Fruit fly (Drosophila melanogaster) whole organism, embryonic: ENCODE results near the gene gkt.

Experiments
- Asciz ChIP-seq: fragments of 200-800 bp; sonication (Bioruptor generic); optimal IDR thresholded peaks from 2 replicates; lab custom pipeline; 2017; ENCODE audit warnings: missing biosample characterization, mild to moderate bottlenecking, missing genetic modification characterization, missing genetic modification reagents
- BEAF-32 ChIP-seq: fragments of 200-800 bp; sonication (Bioruptor generic); optimal IDR thresholded peaks from 3 replicates; lab custom pipeline; 2017; ENCODE audit warnings: missing biosample characterization, missing genetic modification characterization, mild to moderate bottlenecking, moderate library complexity, missing genetic modification reagents
- Blimp-1 ChIP-seq: fragments of 200-800 bp; sonication (Bioruptor generic); optimal IDR thresholded peaks from 3 replicates; lab custom pipeline; 2018; ENCODE audit warnings: missing biosample characterization, missing genetic modification characterization, mild to moderate bottlenecking, moderate library complexity, missing genetic modification reagents
- C15 ChIP-seq: fragments of 200-800 bp; sonication (Bioruptor generic); IDR thresholded peaks from 3 replicates; pipeline ENCODE4 v1.3.6; 2022; ENCODE audit warnings: missing biosample characterization, missing genetic modification characterization
- CG12219 ChIP-seq: fragments of 200-800 bp; sonication (Bioruptor generic); optimal IDR thresholded peaks from 3 replicates; lab custom pipeline; 2018; ENCODE audit warnings: missing biosample characterization, mild to moderate bottlenecking, missing genetic modification characterization
- CG13894 ChIP-seq: fragments of 200-800 bp; sonication (Bioruptor generic); optimal IDR thresholded peaks from 3 replicates; lab custom pipeline; 2018; ENCODE audit warnings: missing biosample characterization, mild to moderate bottlenecking, missing genetic modification characterization, moderate library complexity
- CG14667 ChIP-seq: fragments of 200-800 bp; sonication (Bioruptor generic); IDR thresholded peaks from 2 replicates; pipeline ENCODE4 v1.3.6; 2022; ENCODE audit warnings: missing biosample characterization, missing genetic modification characterization
- CG15479 ChIP-seq: fragments of 200-800 bp; sonication (Bioruptor generic); optimal IDR thresholded peaks from 3 replicates; lab custom pipeline; 2019; ENCODE audit warnings: missing biosample characterization, mild to moderate bottlenecking, missing genetic modification characterization, moderate library complexity
- CG17912 ChIP-seq: fragments of 200-800 bp; sonication (Bioruptor generic); optimal IDR thresholded peaks from 2 replicates; lab custom pipeline; 2018; ENCODE audit warnings: missing biosample characterization, mild to moderate bottlenecking, missing genetic modification characterization
- CG2199 ChIP-seq: fragments of 200-800 bp; sonication (Bioruptor generic); IDR thresholded peaks from 3 replicates; pipeline ENCODE4 v1.3.6; 2022; ENCODE audit warnings: missing biosample characterization, missing genetic modification characterization
- CG30431 ChIP-seq: fragments of 200-800 bp; sonication (Bioruptor generic); optimal IDR thresholded peaks from 2 replicates; lab custom pipeline; 2017; ENCODE audit warnings: missing biosample characterization, missing genetic modification characterization
- CG3407 ChIP-seq: fragments of 200-800 bp; sonication (Bioruptor generic); optimal IDR thresholded peaks from 2 replicates; lab custom pipeline; 2018; ENCODE audit warnings: missing biosample characterization, mild to moderate bottlenecking, missing genetic modification characterization
- CG34422 ChIP-seq: fragments of 200-800 bp; sonication (Bioruptor generic); IDR thresholded peaks from 3 replicates; pipeline ENCODE4 v1.3.6; 2022; ENCODE audit warnings: missing biosample characterization, missing genetic modification characterization
- CG6689 ChIP-seq: fragments of 200-800 bp; sonication (Bioruptor generic); IDR thresholded peaks from 2 replicates; pipeline ENCODE4 v1.3.6; 2022; ENCODE audit warnings: missing biosample characterization, missing genetic modification characterization
- CG8359 ChIP-seq: fragments of 200-800 bp; sonication (Bioruptor generic); optimal IDR thresholded peaks from 2 replicates; lab custom pipeline; 2017; ENCODE audit warnings: missing biosample characterization, mild to moderate bottlenecking, missing genetic modification characterization, borderline replicate concordance
- CTCF ChIP-seq: fragments of 200-800 bp; sonication (Bioruptor generic); optimal IDR thresholded peaks from 2 replicates; lab custom pipeline; 2017; ENCODE audit warnings: missing biosample characterization, mild to moderate bottlenecking, missing genetic modification characterization, moderate library complexity
- CoRest ChIP-seq: fragments of 200-800 bp; sonication (Bioruptor generic); optimal IDR thresholded peaks from 3 replicates; lab custom pipeline; 2018; ENCODE audit warnings: missing biosample characterization, mild to moderate bottlenecking, missing genetic modification characterization, moderate library complexity
- Drgx ChIP-seq: fragments of 200-800 bp; sonication (Bioruptor generic); IDR thresholded peaks from 2 replicates; pipeline ENCODE4 v1.3.6; 2022; ENCODE audit warnings: missing biosample characterization, missing genetic modification characterization
- Ets65A ChIP-seq: fragments of 200-800 bp; sonication (Bioruptor generic); peaks from one replicate; lab custom pipeline; 2016; ENCODE audit warnings: missing biosample characterization, missing genetic modification characterization
- MESR4 ChIP-seq: fragments of 200-800 bp; sonication (Bioruptor generic); optimal IDR thresholded peaks from 2 replicates; lab custom pipeline; 2018; ENCODE audit warnings: missing biosample characterization, mild to moderate bottlenecking, missing genetic modification characterization, moderate library complexity
- Nf-YB ChIP-seq: fragments of 200-800 bp; sonication (Bioruptor generic); optimal IDR thresholded peaks from 3 replicates; lab custom pipeline; 2019; ENCODE audit warnings: missing biosample characterization, mild to moderate bottlenecking, missing genetic modification characterization, moderate library complexity
- Oaz ChIP-seq: fragments of 200-800 bp; sonication (Bioruptor generic); IDR thresholded peaks from 2 replicates; pipeline ENCODE4 v1.3.6; 2022; ENCODE audit warnings: missing biosample characterization, missing genetic modification characterization
- Opbp ChIP-seq: fragments of 200-800 bp; sonication (Bioruptor generic); IDR thresholded peaks from 3 replicates; pipeline ENCODE4 v1.3.6; 2022; ENCODE audit warnings: missing biosample characterization, missing genetic modification characterization; ENCODE audit not compliant: partially characterized antibody
- Ravus ChIP-seq: fragments of 200-800 bp; sonication (Bioruptor generic); IDR thresholded peaks from 2 replicates; pipeline ENCODE4 v1.3.6; 2022; ENCODE audit warnings: missing biosample characterization, missing genetic modification characterization
- Sox102F ChIP-seq: fragments of 200-800 bp; sonication (Bioruptor generic); optimal IDR thresholded peaks from 2 replicates; lab custom pipeline; 2018; ENCODE audit warnings: missing biosample characterization, mild to moderate bottlenecking, missing genetic modification characterization, moderate library complexity
- Trl ChIP-seq, 3 experiments: fragments of >200 bp in 2 of 3; fragments of 200-800 bp in 1 of 3; sonication (Bioruptor generic) in 1 of 3; optimal IDR thresholded peaks; 2 replicates in 1 of 3; 3 replicates in 2 of 3; lab custom pipeline; 2016 to 2017; ENCODE audit warnings: missing biosample characterization in 1 of 3, missing genetic modification characterization in 1 of 3
- Xrp1 ChIP-seq: fragments of 200-800 bp; sonication (Bioruptor generic); IDR thresholded peaks from 2 replicates; pipeline ENCODE4 v1.3.6; 2022; ENCODE audit warnings: missing biosample characterization, missing genetic modification characterization
- bcd ChIP-seq: fragments of 200-800 bp; sonication (Bioruptor generic); optimal IDR thresholded peaks from 2 replicates; lab custom pipeline; 2017; ENCODE audit warnings: missing biosample characterization, mild to moderate bottlenecking, missing genetic modification characterization
- bsh ChIP-seq, 2 experiments: fragments of 200-800 bp; sonication (Bioruptor generic); optimal IDR thresholded peaks; 2 replicates each; lab custom pipeline; 2017 to 2018; ENCODE audit warnings: mild to moderate bottlenecking in 2 of 2, missing biosample characterization in 2 of 2, missing genetic modification characterization in 2 of 2, moderate library complexity in 1 of 2
- crol ChIP-seq: fragments of 200-800 bp; sonication (Bioruptor generic); IDR thresholded peaks from 2 replicates; pipeline ENCODE4 v1.3.6; 2022; ENCODE audit warnings: missing biosample characterization, missing genetic modification characterization
- eyg ChIP-seq: fragments of 200-800 bp; sonication (Bioruptor generic); optimal IDR thresholded peaks from 3 replicates; lab custom pipeline; 2016; ENCODE audit warnings: missing biosample characterization, missing genetic modification characterization
- fd96Cb ChIP-seq: fragments of 200-800 bp; sonication (Bioruptor generic); optimal IDR thresholded peaks from 2 replicates; lab custom pipeline; 2018; ENCODE audit warnings: missing biosample characterization, mild to moderate bottlenecking, missing genetic modification characterization, moderate library complexity
- gcm ChIP-seq: fragments of 200-800 bp; sonication (Bioruptor generic); optimal IDR thresholded peaks from 2 replicates; lab custom pipeline; 2019; ENCODE audit warnings: missing biosample characterization, mild to moderate bottlenecking, missing genetic modification characterization, moderate library complexity
- gem ChIP-seq: fragments of 200-800 bp; sonication (Bioruptor generic); optimal IDR thresholded peaks from 2 replicates; lab custom pipeline; 2019; ENCODE audit warnings: missing biosample characterization, mild to moderate bottlenecking, missing genetic modification characterization, moderate library complexity
- hkb ChIP-seq, 2 experiments: fragments of 200-800 bp in 1 of 2; fragments of >200 bp in 1 of 2; sonication (Bioruptor generic) in 1 of 2; IDR thresholded peaks in 1 of 2; optimal IDR thresholded peaks in 1 of 2; 2 replicates each; pipeline versions ENCODE4 v1.3.6 to Lab custom; 2017 to 2022; ENCODE audit warnings: missing biosample characterization in 1 of 2, missing genetic modification characterization in 1 of 2
- knrl ChIP-seq: fragments of 200-800 bp; sonication (Bioruptor generic); IDR thresholded peaks from 3 replicates; pipeline ENCODE4 v1.3.6; 2022; ENCODE audit warnings: missing biosample characterization, missing genetic modification characterization; ENCODE audit not compliant: partially characterized antibody
- lbe ChIP-seq: fragments of 200-800 bp; sonication (Bioruptor generic); optimal IDR thresholded peaks from 2 replicates; lab custom pipeline; 2016; ENCODE audit warnings: missing biosample characterization, mild to moderate bottlenecking, missing genetic modification characterization
- nerfin-2 ChIP-seq: fragments of 200-800 bp; sonication (Bioruptor generic); IDR thresholded peaks from 2 replicates; pipeline ENCODE4 v1.3.6; 2022; ENCODE audit warnings: missing biosample characterization, missing genetic modification characterization; ENCODE audit not compliant: partially characterized antibody
- nom ChIP-seq: fragments of 200-800 bp; sonication (Bioruptor generic); optimal IDR thresholded peaks from 2 replicates; lab custom pipeline; 2017; ENCODE audit warnings: missing biosample characterization, missing genetic modification characterization, mild to moderate bottlenecking, moderate library complexity, missing genetic modification reagents
- sc ChIP-seq, 3 experiments: fragments of >200 bp in 2 of 3; fragments of 200-800 bp in 1 of 3; sonication (Bioruptor generic) in 1 of 3; optimal IDR thresholded peaks; 2 replicates in 2 of 3; 3 replicates in 1 of 3; lab custom pipeline; 2017; ENCODE audit warnings: mild to moderate bottlenecking in 1 of 3, missing biosample characterization in 1 of 3, missing genetic modification characterization in 1 of 3, missing genetic modification reagents in 1 of 3
- sens ChIP-seq: fragments of 200-800 bp; sonication (Bioruptor generic); peaks from one replicate; lab custom pipeline; 2016; ENCODE audit warnings: missing biosample characterization, missing genetic modification characterization
- sim ChIP-seq: fragments of 200-800 bp; sonication (Bioruptor generic); IDR thresholded peaks from 2 replicates; pipeline ENCODE4 v1.3.6; 2022; ENCODE audit warnings: missing biosample characterization, missing genetic modification characterization
- sna ChIP-seq: fragments of 200-800 bp; sonication (Bioruptor generic); IDR thresholded peaks from 2 replicates; pipeline ENCODE4 v1.3.6; 2022; ENCODE audit warnings: missing biosample characterization, missing genetic modification characterization; ENCODE audit not compliant: partially characterized antibody
- tgo ChIP-seq: fragments of 200-800 bp; sonication (Bioruptor generic); IDR thresholded peaks from 3 replicates; pipeline ENCODE4 v1.3.6; 2022; ENCODE audit warnings: missing biosample characterization, missing genetic modification characterization
- zfh1 ChIP-seq: fragments of 200-800 bp; sonication (Bioruptor generic); IDR thresholded peaks from 3 replicates; pipeline ENCODE4 v1.3.6; 2022; ENCODE audit warnings: missing biosample characterization, missing genetic modification characterization

gkt gene

dm6 chr2L:3148959-3149591 lies 10.7 kb upstream of the gkt start (continued):
- TF ChIP-seq CG2199 (GFP tag; lab: Robert Waterston, UW), result no peak
- no peak for TF ChIP-seq sna
- TF ChIP-seq tgo (GFP tag; lab: Robert Waterston, UW), result no peak
- TF ChIP-seq CG13894, result no peak
- TF ChIP-seq CG8359, result peak; percentile 27
- TF ChIP-seq Opbp (GFP tag; lab: Robert Waterston, UW), result no peak
- no peak for TF ChIP-seq Ravus (GFP tag; lab: Robert Waterston, UW)
- no peak for TF ChIP-seq CG6689 (GFP tag; lab: Robert Waterston, UW)
- peak in 1 of 2 experiments; percentile 0 for TF ChIP-seq bsh (GFP tag; optimal IDR thresholded peaks at IDR 0.05; lab: Kevin White, UChicago)
- TF ChIP-seq CG30431 (GFP tag; lab: Kevin White, UChicago), result no peak
- TF ChIP-seq zfh1, result peak; percentile 40; the same call in 1 of the 3 replicates
- no peak for TF ChIP-seq nerfin-2
- TF ChIP-seq hkb (optimal IDR thresholded peaks at IDR 0.05; lab: Kevin White, UChicago), result no peak
- 0 out of 2 replicates have a peak, but pooled peaks have one; percentile 30 for TF ChIP-seq hkb (GFP tag; IDR thresholded peaks at IDR 0.05; lab: Robert Waterston, UW)
- TF ChIP-seq lbe (GFP tag; lab: Kevin White, UChicago), result no peak
- TF ChIP-seq Oaz, result no peak
- no peak for TF ChIP-seq crol (GFP tag; lab: Robert Waterston, UW)
- TF ChIP-seq Xrp1 (GFP tag; lab: Robert Waterston, UW), result peak; percentile 42; the same call in 1 of the 2 replicates
- no peak for TF ChIP-seq Sox102F
- TF ChIP-seq sc (optimal IDR thresholded peaks at IDR 0.05; lab: Kevin White, UChicago), result no peak
- TF ChIP-seq sc (GFP tag; optimal IDR thresholded peaks at IDR 0.05; lab: Kevin White, UChicago), result no peak
- TF ChIP-seq gcm, result peak; percentile 42
- TF ChIP-seq Asciz (GFP tag; lab: Kevin White, UChicago), result peak; percentile 7
- TF ChIP-seq C15 (GFP tag; lab: Robert Waterston, UW), result no peak
- TF ChIP-seq Drgx (GFP tag; lab: Robert Waterston, UW), result peak; percentile 39; the same call in 1 of the 2 replicates
- no peak for TF ChIP-seq knrl
- no peak for TF ChIP-seq Nf-YB (GFP tag; lab: Kevin White, UChicago)
- TF ChIP-seq CTCF (GFP tag; lab: Kevin White, UChicago), result no peak
- TF ChIP-seq, all 482 proteins: peak for 18

- TF ChIP-seq sens (GFP tag; lab: Kevin White, UChicago) (peak; percentile 58), Ets65A (GFP tag; lab: Kevin White, UChicago) (peak; percentile 75), BEAF-32 (GFP tag; lab: Kevin White, UChicago) (no peak)
Measured at dm6 chr2L:3151657-3152056, 8.1 kb upstream of the gkt start.

dm6 chr2L:3152696-3153613 lies 6.8 kb upstream of the gkt start:
- TF ChIP-seq MESR4 (GFP tag; lab: Kevin White, UChicago) (peak; percentile 30), CoRest (tag; lab: Kevin White, UChicago) (peak; percentile 94), CG17912 (GFP tag; lab: Kevin White, UChicago) (peak; percentile 80), CG34422 (GFP tag; lab: Robert Waterston, UW) (peak; percentile 95), nom (GFP tag; lab: Kevin White, UChicago) (peak; percentile 13), sim (GFP tag; lab: Robert Waterston, UW) (peak; percentile 95), CG15479 (GFP tag; lab: Kevin White, UChicago) (no peak), fd96Cb (tag; lab: Kevin White, UChicago) (peak; percentile 96), Trl (optimal IDR thresholded peaks at IDR 0.05; lab: Kevin White, UChicago) (no peak), Trl (GFP tag; optimal IDR thresholded peaks at IDR 0.05; lab: Kevin White, UChicago) (peak; percentile 94), bcd (GFP tag; lab: Kevin White, UChicago) (peak; percentile 92), CG12219 (peak; percentile 93), Blimp-1 (GFP tag; lab: Kevin White, UChicago) (peak; percentile 96), gem (tag; lab: Kevin White, UChicago) (peak; percentile 97), eyg (GFP tag; lab: Kevin White, UChicago) (peak; percentile 92), gcm (peak; percentile 90), CG14667 (GFP tag; lab: Robert Waterston, UW) (peak; percentile 91), CG3407 (GFP tag; lab: Kevin White, UChicago) (peak; percentile 95)
